Fruit fly (Drosophila melanogaster) whole organism: ENCODE results near the gene LeuRS.

Experiments used
- CG8478 ChIP-seq: fragments of >200 bp; optimal IDR thresholded peaks from 2 replicates; lab custom pipeline; 2018; ENCODE audit warnings: inconsistent platforms
- Dll ChIP-seq: fragments of >200 bp; optimal IDR thresholded peaks from 2 replicates; lab custom pipeline; 2017
- pan ChIP-seq: fragments of >200 bp; optimal IDR thresholded peaks from 2 replicates; lab custom pipeline; 2017
- psq ChIP-seq: fragments of >200 bp; optimal IDR thresholded peaks from 2 replicates; lab custom pipeline; 2017
- usp ChIP-seq: fragments of >200 bp; optimal IDR thresholded peaks from 2 replicates; lab custom pipeline; 2017; ENCODE audit warnings: missing biosample characterization, missing genetic modification characterization, mixed read lengths

DNA sequence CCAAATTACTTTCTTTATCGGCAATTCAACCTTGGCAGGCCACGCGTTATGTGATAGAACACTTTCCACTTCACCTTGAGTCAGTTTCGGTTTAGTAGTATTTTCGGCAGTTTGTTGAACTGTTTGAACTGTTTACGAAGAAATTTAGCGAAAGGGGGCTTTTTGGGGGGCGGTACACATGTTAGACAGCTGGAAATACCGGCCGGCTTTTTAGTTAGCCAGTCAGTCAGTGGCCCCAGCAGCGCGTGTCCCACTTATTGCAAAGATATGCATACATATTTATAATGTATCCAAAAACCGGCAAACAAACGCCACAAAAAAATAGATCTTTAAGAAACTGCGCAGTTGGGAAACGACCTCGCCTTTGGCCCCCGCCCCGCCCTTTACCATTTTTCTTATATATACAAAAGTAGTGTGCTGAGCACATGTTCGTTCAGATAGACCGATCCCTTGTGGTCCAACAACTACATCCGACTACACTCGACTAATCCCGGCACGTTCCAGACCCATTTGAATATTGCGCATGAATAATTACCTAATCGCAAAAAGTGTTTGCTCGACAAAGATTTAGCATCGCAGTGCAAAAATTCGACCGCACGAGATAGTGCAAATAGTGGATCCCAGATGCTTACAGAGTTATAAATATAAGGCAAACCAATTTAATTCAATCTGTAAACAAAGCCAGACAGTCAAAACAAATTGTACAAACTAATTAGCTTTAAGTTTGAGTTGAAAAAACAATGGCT, 34.6 kb downstream of the LeuRS start:
- TF ChIP-seq Dll (lab: Kevin White, UChicago) (no peak), psq (no peak), pan (lab: Kevin White, UChicago) (no peak), CG8478 (lab: Kevin White, UChicago) (no peak), usp (no peak)
